Worm (Caenorhabditis elegans): ENCODE results near the gene tag-77.

Gene tag-77

ce11 chrIV:8535946-8536345 is 25.6 kb upstream of the tag-77 start:
- no peak for TF ChIP-seq mls-2 (tag; optimal IDR thresholded peaks at IDR 0.05)
- TF ChIP-seq cnd-1 (tag; optimal IDR thresholded peaks at IDR 0.05), result no peak
- no peak for TF ChIP-seq zip-8 (tag; optimal IDR thresholded peaks at IDR 0.05)
- no peak for TF ChIP-seq snpc-4 (tag; optimal IDR thresholded peaks at IDR 0.05)
- TF ChIP-seq mab-5 (tag; optimal IDR thresholded peaks at IDR 0.05), result no peak
- TF ChIP-seq nhr-28 (tag; optimal IDR thresholded peaks at IDR 0.05), result no peak
- no peak for TF ChIP-seq hlh-1 (tag; optimal IDR thresholded peaks at IDR 0.05)
- no peak for TF ChIP-seq nhr-12 (tag; optimal IDR thresholded peaks at IDR 0.05)
- TF ChIP-seq nhr-2 (tag; optimal IDR thresholded peaks at IDR 0.05), result no peak
- TF ChIP-seq mep-1 (tag; optimal IDR thresholded peaks at IDR 0.05), result no peak
- no peak for TF ChIP-seq elt-3 (tag; optimal IDR thresholded peaks at IDR 0.05)
- no peak for TF ChIP-seq bed-3 (GFP tag; optimal IDR thresholded peaks at IDR 0.05)
- TF ChIP-seq ces-1 (GFP tag; optimal IDR thresholded peaks at IDR 0.05), result no peak
- no peak for TF ChIP-seq sptf-1 (tag; optimal IDR thresholded peaks at IDR 0.05)

DNA sequence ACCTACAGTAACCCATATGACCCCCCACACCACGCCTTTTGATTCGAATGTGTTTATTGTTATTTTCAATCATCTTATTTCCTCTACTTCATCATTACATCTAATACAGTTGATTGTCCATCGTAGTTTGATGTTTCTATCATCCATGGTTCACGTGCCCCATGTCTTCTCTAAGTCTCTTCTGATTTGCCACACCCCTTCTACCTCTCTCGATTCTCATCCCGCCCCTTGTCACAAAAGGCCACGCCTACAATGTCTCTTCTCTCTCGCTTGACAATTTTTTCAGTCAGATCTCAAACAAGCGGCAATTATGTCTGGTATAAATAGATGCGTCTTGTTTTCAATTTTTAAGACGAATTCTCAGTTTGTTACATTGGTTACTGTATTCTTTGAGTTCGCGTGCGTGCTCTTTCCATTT is 24.7 kb upstream of the tag-77 start:
- TF ChIP-seq nhr-12 (tag; optimal IDR thresholded peaks at IDR 0.05) (no peak), zip-8 (tag; optimal IDR thresholded peaks at IDR 0.05) (no peak), ceh-39 (tag; optimal IDR thresholded peaks at IDR 0.05) (no peak), ces-1 (GFP tag; optimal IDR thresholded peaks at IDR 0.05) (no peak), elt-1 (tag; optimal IDR thresholded peaks at IDR 0.05; ENCODE audit: borderline replicate concordance, insufficient read depth) (no peak), mls-2 (tag; optimal IDR thresholded peaks at IDR 0.05) (no peak), unc-120 (tag; optimal IDR thresholded peaks at IDR 0.05; ENCODE audit: poor library complexity, severe bottlenecking) (no peak), lsy-2 (tag; optimal IDR thresholded peaks at IDR 0.05) (no peak), sptf-1 (tag; optimal IDR thresholded peaks at IDR 0.05) (no peak), sem-2 (GFP tag; optimal IDR thresholded peaks at IDR 0.05) (no peak), nhr-237 (tag; optimal IDR thresholded peaks at IDR 0.05) (no peak), ham-2 (GFP tag; optimal IDR thresholded peaks at IDR 0.05) (no peak), lin-13 (tag; optimal IDR thresholded peaks at IDR 0.05) (no peak), unc-39 (tag; optimal IDR thresholded peaks at IDR 0.05) (no peak)

DNA sequence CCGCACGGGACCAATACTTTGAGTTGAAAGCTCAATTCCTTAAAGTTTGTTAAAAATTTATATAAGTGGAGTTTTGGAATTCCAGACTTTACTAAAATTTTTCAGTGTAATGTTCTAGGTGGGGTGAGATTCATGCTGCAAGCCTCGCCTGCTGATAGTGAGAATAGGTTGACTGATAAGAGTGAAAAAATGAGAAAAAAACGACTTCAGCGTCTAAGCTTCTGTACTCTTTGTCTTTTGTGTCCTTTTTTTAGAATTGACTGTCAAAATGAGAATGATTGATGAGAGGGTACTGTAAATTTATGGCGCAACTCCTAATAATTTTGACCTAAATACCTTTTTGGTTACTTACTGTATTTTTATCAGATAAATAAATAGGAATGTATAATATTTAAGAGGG is 23.8 kb upstream of the tag-77 start:
- TF ChIP-seq mep-1 (tag; optimal IDR thresholded peaks at IDR 0.05) (no peak), nhr-76 (tag; optimal IDR thresholded peaks at IDR 0.05) (no peak), lsy-2 (tag; optimal IDR thresholded peaks at IDR 0.05) (no peak), sptf-1 (tag; optimal IDR thresholded peaks at IDR 0.05) (no peak)

DNA sequence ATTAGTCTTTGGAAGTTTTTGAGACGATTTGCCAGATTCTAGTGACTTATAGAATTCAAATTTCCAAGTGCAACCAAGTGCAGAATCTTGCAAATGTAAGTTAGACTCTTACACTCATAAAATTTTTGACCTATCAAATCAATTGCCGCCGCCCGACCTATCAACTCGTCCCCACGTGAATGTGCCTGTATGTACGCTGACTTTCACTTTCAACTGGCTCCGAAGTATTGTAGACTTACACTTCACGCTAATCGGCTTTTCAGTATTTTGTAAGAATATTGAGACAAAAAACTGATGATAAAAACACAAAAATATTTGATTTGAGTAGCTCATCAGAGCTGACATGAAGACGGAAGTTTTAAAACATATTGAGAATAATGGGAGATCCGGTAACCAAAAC is 22.4 kb upstream of the tag-77 start:
- TF ChIP-seq tbx-8 (GFP tag; optimal IDR thresholded peaks at IDR 0.05), result no peak
- no peak for TF ChIP-seq mab-5 (tag; optimal IDR thresholded peaks at IDR 0.05)
- no peak for TF ChIP-seq unc-39 (tag; optimal IDR thresholded peaks at IDR 0.05)
- no peak for TF ChIP-seq hlh-1 (tag; optimal IDR thresholded peaks at IDR 0.05)
- TF ChIP-seq unc-120 (tag; optimal IDR thresholded peaks at IDR 0.05; ENCODE audit: poor library complexity, severe bottlenecking), result no peak

DNA sequence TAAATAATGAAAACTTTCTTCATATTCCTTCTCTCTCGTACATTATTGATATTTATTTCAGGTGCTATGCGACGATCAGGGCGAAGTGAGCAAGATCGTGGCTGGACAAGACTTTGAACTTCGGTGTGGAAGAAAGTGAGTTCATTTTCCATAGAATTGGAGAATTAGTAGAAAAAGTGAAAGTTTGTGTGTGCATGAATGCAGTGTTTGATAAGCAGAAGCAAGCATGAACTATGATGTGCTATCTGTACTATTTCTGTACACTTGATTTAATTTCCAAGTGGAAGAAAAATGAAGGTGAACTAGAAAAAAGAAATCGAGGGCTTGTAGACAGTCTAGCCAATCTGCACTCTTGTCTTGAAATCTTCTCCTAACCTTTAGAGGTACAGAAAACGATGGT is 21.7 kb upstream of the tag-77 start:
- TF ChIP-seq lin-13 (tag; optimal IDR thresholded peaks at IDR 0.05) (no peak), ham-2 (GFP tag; optimal IDR thresholded peaks at IDR 0.05) (no peak), lsy-2 (tag; optimal IDR thresholded peaks at IDR 0.05) (no peak), unc-62 (GFP tag; optimal IDR thresholded peaks at IDR 0.05) (no peak), ces-1 (GFP tag; optimal IDR thresholded peaks at IDR 0.05) (no peak), bed-3 (GFP tag; optimal IDR thresholded peaks at IDR 0.05) (no peak), ceh-43 (GFP tag; optimal IDR thresholded peaks at IDR 0.05) (no peak), mab-5 (tag; optimal IDR thresholded peaks at IDR 0.05) (no peak), tbx-8 (GFP tag; optimal IDR thresholded peaks at IDR 0.05) (no peak), sem-2 (GFP tag; optimal IDR thresholded peaks at IDR 0.05) (no peak), elt-3 (tag; optimal IDR thresholded peaks at IDR 0.05) (no peak), blmp-1 (tag; optimal IDR thresholded peaks at IDR 0.05) (no peak), nhr-12 (tag; optimal IDR thresholded peaks at IDR 0.05) (no peak), hlh-1 (tag; optimal IDR thresholded peaks at IDR 0.05) (no peak), pha-4 (tag; optimal IDR thresholded peaks at IDR 0.05) (no peak)
